Worm (Caenorhabditis elegans) whole organism, mixed stage, embryonic: ENCODE data around the gene W04E12.7.

ENCODE experiments used
- M03D4.4 ChIP-seq: sonication (generic microtip); optimal IDR thresholded peaks from 2 replicates; lab custom pipeline; 2017; ENCODE audit warnings: mild to moderate bottlenecking, missing genetic modification characterization, missing compliant biosample characterization
- ceh-39 ChIP-seq: fragments of 150-350 bp; optimal IDR thresholded peaks from 2 replicates; lab custom pipeline; 2014; ENCODE audit warnings: missing biosample characterization, missing genetic modification characterization
- ceh-43 ChIP-seq: fragments of 200-800 bp; sonication (Bioruptor generic); optimal IDR thresholded peaks from 2 replicates; lab custom pipeline; 2018; ENCODE audit warnings: mild to moderate bottlenecking, missing genetic modification characterization, moderate library complexity, missing compliant biosample characterization
- ceh-83 ChIP-seq: fragments of 200-800 bp; sonication (Bioruptor generic); optimal IDR thresholded peaks from 2 replicates; lab custom pipeline; 2018; ENCODE audit warnings: mild to moderate bottlenecking, missing genetic modification characterization, missing compliant biosample characterization
- cnd-1 ChIP-seq: fragments of 200-800 bp; sonication (Bioruptor generic); optimal IDR thresholded peaks from 2 replicates; lab custom pipeline; 2018; ENCODE audit warnings: mild to moderate bottlenecking, missing genetic modification characterization, missing compliant biosample characterization
- drap-1 ChIP-seq: fragments of 200-800 bp; sonication (Bioruptor generic); optimal IDR thresholded peaks from 3 replicates; lab custom pipeline; 2018; ENCODE audit warnings: mild to moderate bottlenecking, missing genetic modification characterization, missing compliant biosample characterization
- elt-1 ChIP-seq: sonication (generic microtip); optimal IDR thresholded peaks from 2 replicates; lab custom pipeline; 2017; ENCODE audit warnings: missing genetic modification characterization, mild to moderate bottlenecking, missing compliant biosample characterization, antibody characterized with exemption, moderate library complexity, borderline replicate concordance; ENCODE audit not compliant: insufficient read depth
- elt-3 ChIP-seq: fragments of 150-350 bp; optimal IDR thresholded peaks from 2 replicates; lab custom pipeline; 2014; ENCODE audit warnings: missing biosample characterization, missing genetic modification characterization
- flh-1 ChIP-seq: fragments of 200-800 bp; sonication (Bioruptor generic); optimal IDR thresholded peaks from 2 replicates; lab custom pipeline; 2018; ENCODE audit warnings: mild to moderate bottlenecking, missing genetic modification characterization, moderate library complexity, missing compliant biosample characterization
- ham-2 ChIP-seq: fragments of 200-800 bp; sonication (Bioruptor generic); optimal IDR thresholded peaks from 2 replicates; lab custom pipeline; 2018; ENCODE audit warnings: mild to moderate bottlenecking, missing genetic modification characterization, missing compliant biosample characterization
- hlh-1 ChIP-seq: fragments of 150-350 bp; optimal IDR thresholded peaks from 2 replicates; lab custom pipeline; 2014; ENCODE audit warnings: missing biosample characterization, missing genetic modification reagents, missing genetic modification characterization
- lin-13 ChIP-seq: fragments of 150-350 bp; optimal IDR thresholded peaks from 2 replicates; lab custom pipeline; 2014; ENCODE audit warnings: missing biosample characterization, missing genetic modification characterization
- lin-32 ChIP-seq: fragments of 200-800 bp; sonication (Bioruptor generic); optimal IDR thresholded peaks from 2 replicates; lab custom pipeline; 2018; ENCODE audit warnings: mild to moderate bottlenecking, missing genetic modification characterization, missing compliant biosample characterization
- lsy-2 ChIP-seq: fragments of 150-350 bp; optimal IDR thresholded peaks from 2 replicates; lab custom pipeline; 2014; ENCODE audit warnings: missing biosample characterization, missing genetic modification characterization
- mls-2 ChIP-seq: sonication (generic microtip); optimal IDR thresholded peaks from 2 replicates; lab custom pipeline; 2016; ENCODE audit warnings: mild to moderate bottlenecking, missing genetic modification characterization, moderate library complexity, missing compliant biosample characterization
- nhr-2 ChIP-seq: fragments of 150-350 bp; optimal IDR thresholded peaks from 2 replicates; lab custom pipeline; 2014; ENCODE audit warnings: missing biosample characterization, missing genetic modification characterization
- nhr-237 ChIP-seq: fragments of 150-350 bp; optimal IDR thresholded peaks from 2 replicates; lab custom pipeline; 2014; ENCODE audit warnings: missing biosample characterization, missing genetic modification characterization
- nhr-28 ChIP-seq: fragments of 150-350 bp; optimal IDR thresholded peaks from 2 replicates; lab custom pipeline; 2014; ENCODE audit warnings: missing biosample characterization, missing genetic modification characterization
- nhr-76 ChIP-seq: sonication (generic microtip); optimal IDR thresholded peaks from 2 replicates; lab custom pipeline; 2017; ENCODE audit warnings: missing biosample characterization, missing genetic modification characterization
- sem-2 ChIP-seq: fragments of 200-800 bp; sonication (Bioruptor generic); optimal IDR thresholded peaks from 2 replicates; lab custom pipeline; 2018; ENCODE audit warnings: mild to moderate bottlenecking, missing genetic modification characterization, missing compliant biosample characterization
- snpc-4 ChIP-seq: fragments of 150-350 bp; optimal IDR thresholded peaks from 2 replicates; lab custom pipeline; 2014; ENCODE audit warnings: missing biosample characterization, missing genetic modification characterization
- sptf-1 ChIP-seq: sonication (generic microtip); optimal IDR thresholded peaks from 2 replicates; lab custom pipeline; 2017; ENCODE audit warnings: mild to moderate bottlenecking, missing genetic modification characterization, moderate library complexity, missing compliant biosample characterization
- unc-62 ChIP-seq: fragments of 150-350 bp; optimal IDR thresholded peaks from 2 replicates; lab custom pipeline; 2014; ENCODE audit warnings: missing biosample characterization, missing genetic modification reagents, missing genetic modification characterization
- zip-8 ChIP-seq: fragments of 150-350 bp; optimal IDR thresholded peaks from 2 replicates; lab custom pipeline; 2014; ENCODE audit warnings: missing biosample characterization, missing genetic modification characterization

The W04E12.7 gene

DNA sequence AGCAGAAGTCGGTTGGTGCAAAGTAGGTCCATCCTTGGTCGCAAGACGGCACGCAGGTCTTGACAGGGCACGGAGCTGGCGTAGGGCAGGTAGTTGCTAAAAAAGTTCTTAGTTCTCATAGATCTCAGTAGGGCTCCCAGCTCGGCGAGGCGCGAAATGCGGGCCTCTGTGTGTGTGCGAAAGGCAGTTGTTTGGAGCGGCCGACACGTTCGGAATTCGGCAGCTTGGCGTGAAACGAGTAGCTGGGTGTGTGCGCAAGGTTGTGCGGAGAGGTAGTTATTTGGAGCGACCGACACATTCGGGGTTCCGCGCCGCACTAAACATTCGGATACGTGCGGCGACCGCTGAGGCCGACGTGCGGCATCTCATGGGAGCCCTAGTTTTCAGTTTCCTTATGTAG is 15.5 kb upstream of the W04E12.7 start:
- TF ChIP-seq elt-3 (tag; lab: Kevin White, UChicago) (no peak), unc-62 (GFP tag; lab: Kevin White, UChicago) (no peak)

DNA sequence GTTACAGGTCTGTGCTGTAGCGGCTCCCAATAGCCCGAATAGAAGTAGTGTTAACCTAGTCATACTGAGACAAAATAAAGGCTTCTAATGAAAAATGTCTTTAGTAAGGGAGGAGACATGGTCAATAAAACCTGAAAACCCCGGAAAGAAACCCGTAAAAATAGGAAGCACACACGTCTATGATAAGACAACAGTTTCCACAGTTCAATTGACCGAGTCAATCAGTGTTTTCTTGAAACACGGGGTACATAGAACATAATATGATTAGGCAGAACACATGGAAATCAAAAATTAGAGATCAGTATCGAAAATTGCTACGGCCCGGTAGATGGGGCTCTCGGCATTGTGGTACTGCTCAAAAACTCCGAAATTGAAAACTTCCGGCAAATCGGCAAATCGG is 13.8 kb upstream of the W04E12.7 start, which contains the start of gene clec-49:
Gene clec-49 (minus strand): TSS at position 103 of the 400 bp plus-strand sequence.
- TF ChIP-seq ceh-39 (tag; lab: Kevin White, UChicago), result no peak
- no peak for TF ChIP-seq drap-1 (GFP tag; lab: Kevin White, UChicago)
- TF ChIP-seq hlh-1, result no peak

DNA sequence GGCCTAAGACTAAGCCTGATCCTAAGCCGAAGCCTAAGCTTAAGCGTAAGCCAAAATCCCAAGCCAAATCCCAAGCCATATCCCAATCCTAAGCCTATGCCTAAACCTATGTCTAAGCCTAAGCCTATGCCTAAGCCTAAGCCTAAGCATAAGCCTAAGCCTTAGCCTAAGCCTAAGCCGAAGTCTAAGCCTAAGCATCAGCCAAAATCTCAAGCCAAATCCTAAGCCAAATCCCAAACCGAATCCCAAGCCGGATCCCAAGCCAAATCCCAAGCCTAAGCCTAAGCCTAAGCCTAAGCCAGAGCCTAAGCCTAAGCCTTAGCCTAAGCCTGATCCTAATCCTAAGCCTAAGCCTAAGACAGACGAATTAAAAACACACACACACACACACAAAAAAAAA is 9.8 kb upstream of the W04E12.7 start:
- TF ChIP-seq drap-1 (GFP tag; lab: Kevin White, UChicago), result no peak
- TF ChIP-seq hlh-1, result no peak
- TF ChIP-seq unc-62 (GFP tag; lab: Kevin White, UChicago), result no peak
- no peak for TF ChIP-seq elt-3 (tag; lab: Kevin White, UChicago)
- no peak for TF ChIP-seq lsy-2
- TF ChIP-seq zip-8 (tag; lab: Kevin White, UChicago), result no peak
- TF ChIP-seq nhr-237 (tag; lab: Kevin White, UChicago), result no peak
- TF ChIP-seq, all 35 proteins: peak for 0

DNA sequence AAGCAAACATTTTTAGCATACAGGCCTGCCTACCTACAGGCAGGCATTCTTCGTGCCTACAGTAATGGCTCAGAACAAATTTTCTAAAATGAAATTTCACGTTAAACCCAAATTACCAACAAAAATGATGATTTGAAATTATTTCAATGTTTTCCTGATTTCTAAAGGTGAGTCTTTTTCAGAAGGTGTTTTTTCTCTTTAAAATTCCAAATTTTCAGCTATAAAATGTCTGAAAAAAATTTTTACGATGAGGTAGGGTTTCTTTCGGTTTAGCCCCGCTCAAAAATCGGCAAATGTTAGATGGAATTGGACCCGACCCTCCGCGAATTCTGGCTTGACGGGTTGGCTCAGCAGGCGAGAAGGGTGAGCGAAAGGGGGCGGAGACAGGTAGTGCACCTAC is 8.5 kb upstream of the W04E12.7 start, which contains the start of gene W04E12.5:
Gene W04E12.5 (plus strand): TSS at position 301 of the 400 bp plus-strand sequence.
- TF ChIP-seq lsy-2 (no peak), drap-1 (GFP tag; lab: Kevin White, UChicago) (no peak), ceh-83 (GFP tag; lab: Kevin White, UChicago) (no peak), lin-32 (GFP tag; lab: Kevin White, UChicago) (no peak), elt-3 (tag; lab: Kevin White, UChicago) (no peak), sem-2 (GFP tag; lab: Kevin White, UChicago) (no peak), mls-2 (tag; lab: Kevin White, UChicago) (no peak), ham-2 (GFP tag; lab: Kevin White, UChicago) (no peak), sptf-1 (tag; lab: Kevin White, UChicago) (no peak), ceh-43 (GFP tag; lab: Kevin White, UChicago) (no peak), elt-1 (no peak), zip-8 (tag; lab: Kevin White, UChicago) (no peak), cnd-1 (tag; lab: Kevin White, UChicago) (no peak), M03D4.4 (tag; lab: Kevin White, UChicago) (no peak), snpc-4 (tag; lab: Kevin White, UChicago) (no peak), nhr-2 (tag; lab: Kevin White, UChicago) (no peak)

DNA sequence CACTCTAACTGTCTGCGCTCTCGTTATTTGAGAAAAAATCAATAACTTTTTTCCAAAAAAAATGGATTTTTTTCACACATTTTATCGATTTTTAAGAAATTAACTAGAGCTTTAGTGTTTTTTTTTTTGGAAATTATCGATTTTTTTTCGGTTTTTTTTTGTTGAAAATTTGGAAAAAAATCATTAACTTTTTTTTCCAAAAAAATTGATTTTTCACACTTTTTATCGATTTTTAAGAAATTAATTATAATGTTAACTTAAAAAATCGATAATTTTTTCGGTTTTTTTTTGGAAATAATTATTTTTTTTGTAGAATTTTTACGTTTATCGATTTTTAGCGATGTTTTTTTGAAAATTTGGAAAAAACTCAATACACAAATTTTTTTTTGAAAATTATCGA is 6.9 kb upstream of the W04E12.7 start:
- no peak for TF ChIP-seq cnd-1 (tag; lab: Kevin White, UChicago)
- no peak for TF ChIP-seq nhr-2 (tag; lab: Kevin White, UChicago)
- TF ChIP-seq zip-8 (tag; lab: Kevin White, UChicago), result no peak
- no peak for TF ChIP-seq lin-13 (tag; lab: Kevin White, UChicago)
- no peak for TF ChIP-seq ham-2 (GFP tag; lab: Kevin White, UChicago)
- no peak for TF ChIP-seq nhr-237 (tag; lab: Kevin White, UChicago)
- no peak for TF ChIP-seq ceh-39 (tag; lab: Kevin White, UChicago)
- TF ChIP-seq flh-1, result no peak
- no peak for TF ChIP-seq nhr-28 (tag; lab: Kevin White, UChicago)
- no peak for TF ChIP-seq sem-2 (GFP tag; lab: Kevin White, UChicago)
- no peak for TF ChIP-seq lsy-2
- TF ChIP-seq drap-1 (GFP tag; lab: Kevin White, UChicago), result no peak
- no peak for TF ChIP-seq nhr-76 (tag; lab: Kevin White, UChicago)
- TF ChIP-seq, all 35 proteins: peak for 0

DNA sequence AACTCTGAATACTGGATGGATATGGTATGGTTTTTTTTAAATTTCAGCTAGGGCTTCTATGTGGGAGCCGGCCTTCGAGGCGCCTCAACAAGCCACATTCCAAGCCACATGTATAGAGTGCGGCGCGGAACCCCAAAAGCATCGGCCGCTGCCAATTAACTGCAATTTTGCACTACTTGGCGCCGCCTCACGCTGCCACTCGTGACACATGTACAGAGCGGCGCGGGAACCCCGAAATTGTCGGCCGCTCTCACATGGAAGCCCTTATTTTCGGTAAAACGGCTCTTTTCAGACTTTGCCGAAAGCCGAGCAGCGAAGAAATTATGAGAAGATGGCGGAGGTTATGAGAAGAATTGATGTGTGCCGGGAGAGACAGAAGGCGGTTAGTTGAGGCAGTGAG is 6.4 kb upstream of the W04E12.7 start:
- TF ChIP-seq hlh-1, result no peak
- no peak for TF ChIP-seq flh-1

DNA sequence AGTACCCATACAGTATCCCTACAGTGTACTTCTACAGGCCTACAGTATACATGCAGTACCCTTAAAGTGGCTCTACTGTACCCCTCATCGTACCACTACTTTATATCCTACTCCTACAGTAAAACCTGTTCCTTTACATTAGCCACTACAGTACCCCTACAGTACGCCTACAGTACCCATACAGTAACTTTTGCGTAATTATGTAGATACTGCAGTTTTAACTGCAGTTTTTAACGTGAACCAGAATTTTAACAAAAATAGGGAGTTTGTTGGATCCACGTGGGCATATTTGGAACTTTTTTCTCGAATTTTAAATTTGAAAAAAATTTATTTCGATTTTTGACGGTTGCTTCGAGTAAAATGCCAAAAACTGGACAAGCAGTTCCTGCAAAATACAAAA is 5.9 kb upstream of the W04E12.7 start, which contains the start of gene W04E12.4:
Gene W04E12.4 (plus strand): TSS at position 301 of the 400 bp plus-strand sequence.
- TF ChIP-seq nhr-28 (tag; lab: Kevin White, UChicago) (no peak), ceh-83 (GFP tag; lab: Kevin White, UChicago) (no peak), lin-32 (GFP tag; lab: Kevin White, UChicago) (no peak), drap-1 (GFP tag; lab: Kevin White, UChicago) (no peak)
